Worm (Caenorhabditis elegans): ENCODE measurements around the gene apy-1.

ce11 chrX:7572057-7572456 lies 2.5 kb upstream of the apy-1 start, which contains the start of gene pcyt-1:
- TF ChIP-seq zip-2 (tag; optimal IDR thresholded peaks at IDR 0.05), result no peak
- no peak for TF ChIP-seq F10B5.3 (tag; optimal IDR thresholded peaks at IDR 0.05)
- no peak for TF ChIP-seq ceh-82 (tag; optimal IDR thresholded peaks at IDR 0.05)
- TF ChIP-seq lin-13 (GFP tag; optimal IDR thresholded peaks at IDR 0.05), result no peak
- TF ChIP-seq fos-1 (tag; optimal IDR thresholded peaks at IDR 0.05), result no peak
- no peak for TF ChIP-seq fkh-10 (GFP tag; optimal IDR thresholded peaks at IDR 0.05)
- no peak for TF ChIP-seq duxl-1 (tag; optimal IDR thresholded peaks at IDR 0.05; ENCODE audit: poor library complexity)
- TF ChIP-seq nhr-76 (tag; optimal IDR thresholded peaks at IDR 0.05), result no peak

Measured in whole organism, L4 larva.